Worm (Caenorhabditis elegans) whole organism, L4 larva: ENCODE measurements around the gene F54F12.1.

Experiments used
- D1046.2 ChIP-seq: fragments of 200-800 bp; sonication (Bioruptor generic); IDR thresholded peaks from 2 replicates; pipeline ENCODE4 v1.3.6; 2022; ENCODE audit warnings: missing genetic modification characterization, missing compliant biosample characterization
- F37D6.2 ChIP-seq: sonication (generic microtip); optimal IDR thresholded peaks from 2 replicates; lab custom pipeline; 2016; ENCODE audit warnings: mild to moderate bottlenecking, missing genetic modification characterization, missing compliant biosample characterization
- R02D3.7 ChIP-seq: fragments of 150-350 bp; sonication (generic microtip); optimal IDR thresholded peaks from 3 replicates; lab custom pipeline; 2014; ENCODE audit warnings: missing biosample characterization, missing genetic modification characterization
- T26A8.4 ChIP-seq: fragments of 200-800 bp; sonication (Bioruptor generic); IDR thresholded peaks from 2 replicates; pipeline ENCODE4 v1.3.6; 2022; ENCODE audit warnings: missing genetic modification characterization, missing compliant biosample characterization
- ZK546.5 ChIP-seq, 2 experiments: sonication (generic microtip); optimal IDR thresholded peaks; 2 replicates each; lab custom pipeline; 2017; ENCODE audit warnings: missing biosample characterization in 2 of 2, missing genetic modification characterization in 2 of 2
- aha-1 ChIP-seq: fragments of 150-350 bp; peaks from one replicate; lab custom pipeline; 2014; ENCODE audit warnings: missing biosample characterization, missing genetic modification characterization
- aly-2 ChIP-seq: sonication (generic microtip); optimal IDR thresholded peaks from 2 replicates; lab custom pipeline; 2018; ENCODE audit warnings: missing biosample characterization, missing genetic modification characterization
- ama-1 ChIP-seq: fragments of 150-350 bp; optimal IDR thresholded peaks from 2 replicates; lab custom pipeline; 2014; ENCODE audit warnings: inconsistent platforms, mixed read lengths
- daf-16 ChIP-seq, 3 experiments: sonication (generic microtip); optimal IDR thresholded peaks; 2 replicates each; lab custom pipeline; 2016 to 2017; ENCODE audit warnings: missing genetic modification characterization in 3 of 3, missing genetic modification reagents in 3 of 3, mild to moderate bottlenecking in 2 of 3, missing compliant biosample characterization in 2 of 3, missing biosample characterization in 1 of 3, moderate library complexity in 1 of 3
- daf-19 ChIP-seq: fragments of 200-800 bp; sonication (Bioruptor generic); conservative IDR thresholded peaks from 2 replicates; pipeline ENCODE4 v1.3.6; 2022; ENCODE audit warnings: missing genetic modification characterization, missing compliant biosample characterization
- dmd-6 ChIP-seq: fragments of 200-800 bp; sonication (Bioruptor generic); IDR thresholded peaks from 2 replicates; pipeline ENCODE4 v1.3.6; 2022; ENCODE audit warnings: missing genetic modification reagents, missing genetic modification characterization, missing compliant biosample characterization
- dmd-9 ChIP-seq: fragments of 200-800 bp; sonication (Bioruptor generic); IDR thresholded peaks from 2 replicates; pipeline ENCODE4 v1.3.6; 2022; ENCODE audit warnings: missing genetic modification reagents, missing genetic modification characterization, missing compliant biosample characterization
- dpl-1 ChIP-seq: fragments of 150-350 bp; optimal IDR thresholded peaks from 2 replicates; lab custom pipeline; 2014; ENCODE audit warnings: missing biosample characterization, missing genetic modification reagents, missing genetic modification characterization
- dve-1 ChIP-seq: sonication (generic microtip); optimal IDR thresholded peaks from 2 replicates; lab custom pipeline; 2017; ENCODE audit warnings: antibody characterized with exemption, mild to moderate bottlenecking, missing genetic modification characterization, missing compliant biosample characterization; ENCODE audit not compliant: insufficient read depth
- egl-27 ChIP-seq: sonication (generic microtip); optimal IDR thresholded peaks from 3 replicates; lab custom pipeline; 2017; ENCODE audit warnings: missing biosample characterization, missing genetic modification reagents, missing genetic modification characterization
- hif-1 ChIP-seq, 2 experiments: sonication (generic microtip); optimal IDR thresholded peaks; 2 replicates each; lab custom pipeline; 2016 to 2017; ENCODE audit warnings: missing compliant biosample characterization in 2 of 2, missing genetic modification characterization in 2 of 2, missing genetic modification reagents in 2 of 2, missing genotype in 2 of 2, mild to moderate bottlenecking in 1 of 2
- hlh-11 ChIP-seq: fragments of 200-800 bp; sonication (Bioruptor generic); optimal IDR thresholded peaks from 2 replicates; lab custom pipeline; 2018; ENCODE audit warnings: mild to moderate bottlenecking, missing genetic modification characterization, missing compliant biosample characterization
- lsy-2 ChIP-seq, 2 experiments: fragments of 150-350 bp in 1 of 2; sonication (generic microtip) in 1 of 2; optimal IDR thresholded peaks; 2 replicates each; lab custom pipeline; 2014 to 2017; ENCODE audit warnings: missing biosample characterization in 2 of 2, missing genetic modification characterization in 2 of 2
- madf-9 ChIP-seq: fragments of 200-800 bp; sonication (Bioruptor generic); conservative IDR thresholded peaks from 2 replicates; pipeline ENCODE4 v1.3.6; 2022; ENCODE audit warnings: missing genetic modification reagents, missing genetic modification characterization, missing compliant biosample characterization
- mep-1 ChIP-seq: fragments of 150-350 bp; sonication (generic microtip); optimal IDR thresholded peaks from 3 replicates; lab custom pipeline; 2014; ENCODE audit warnings: missing biosample characterization, missing genetic modification characterization
- mes-2 ChIP-seq: sonication (generic microtip); optimal IDR thresholded peaks from 2 replicates; lab custom pipeline; 2016; ENCODE audit warnings: missing genotype, mild to moderate bottlenecking, missing genetic modification characterization, missing compliant biosample characterization; ENCODE audit not compliant: poor library complexity, severe bottlenecking
- nhr-102 ChIP-seq: sonication (generic microtip); optimal IDR thresholded peaks from 2 replicates; lab custom pipeline; 2016; ENCODE audit warnings: mild to moderate bottlenecking, missing genetic modification characterization, moderate library complexity, missing compliant biosample characterization
- nhr-11 ChIP-seq: fragments of 150-350 bp; optimal IDR thresholded peaks from 2 replicates; lab custom pipeline; 2014; ENCODE audit warnings: missing biosample characterization, missing genetic modification characterization
- nhr-28 ChIP-seq: fragments of 150-350 bp; optimal IDR thresholded peaks from 2 replicates; lab custom pipeline; 2014; ENCODE audit warnings: missing biosample characterization, missing genetic modification characterization
- nhr-48 ChIP-seq: sonication (generic microtip); optimal IDR thresholded peaks from 2 replicates; lab custom pipeline; 2016; ENCODE audit warnings: mild to moderate bottlenecking, missing genetic modification characterization, missing compliant biosample characterization
- pha-4 ChIP-seq, 2 experiments: fragments of 150-350 bp in 1 of 2; fragments of 200-800 bp in 1 of 2; sonication (Bioruptor generic) in 1 of 2; IDR thresholded peaks in 1 of 2; optimal IDR thresholded peaks in 1 of 2; 2 replicates each; pipeline versions ENCODE4 v1.3.6 to Lab custom; 2014 to 2022; ENCODE audit warnings: missing genetic modification characterization in 2 of 2, missing genetic modification reagents in 2 of 2, missing biosample characterization in 1 of 2, missing compliant biosample characterization in 1 of 2
- pqm-1 ChIP-seq: sonication (generic microtip); optimal IDR thresholded peaks from 2 replicates; lab custom pipeline; 2017; ENCODE audit warnings: missing biosample characterization, missing genetic modification characterization
- saeg-2 ChIP-seq: fragments of 200-800 bp; sonication (Bioruptor generic); IDR thresholded peaks from 2 replicates; pipeline ENCODE4 v1.3.6; 2022; ENCODE audit warnings: missing genetic modification reagents, missing genetic modification characterization, missing compliant biosample characterization
- sdz-12 ChIP-seq: fragments of 200-800 bp; sonication (Bioruptor generic); optimal IDR thresholded peaks from 2 replicates; lab custom pipeline; 2018; ENCODE audit warnings: mild to moderate bottlenecking, missing genetic modification characterization, missing compliant biosample characterization
- skn-1 ChIP-seq: fragments of 150-350 bp; optimal IDR thresholded peaks from 2 replicates; lab custom pipeline; 2014; ENCODE audit warnings: missing biosample characterization, missing genetic modification characterization
- spr-1 ChIP-seq: sonication (generic microtip); optimal IDR thresholded peaks from 2 replicates; lab custom pipeline; 2016; ENCODE audit warnings: mild to moderate bottlenecking, missing genetic modification characterization, missing compliant biosample characterization
- tra-1 ChIP-seq: fragments of 200-800 bp; sonication (Bioruptor generic); IDR thresholded peaks from 2 replicates; pipeline ENCODE4 v1.3.6; 2022; ENCODE audit warnings: missing genetic modification reagents, missing genetic modification characterization, missing compliant biosample characterization
- unc-62 ChIP-seq, 3 experiments: fragments of 150-350 bp in 1 of 3; sonication (generic microtip); optimal IDR thresholded peaks in 2 of 3; peaks in 1 of 3; 1 replicate in 1 of 3; 2 replicates in 2 of 3; lab custom pipeline; 2014 to 2017; ENCODE audit warnings: missing biosample characterization in 3 of 3, missing genetic modification characterization in 3 of 3, missing genetic modification reagents in 3 of 3, missing genotype in 1 of 3
- vab-7 ChIP-seq: fragments of 200-800 bp; sonication (Bioruptor generic); IDR thresholded peaks from 2 replicates; pipeline ENCODE4 v1.3.6; 2022; ENCODE audit warnings: missing genetic modification reagents, missing genetic modification characterization, missing compliant biosample characterization
- zfp-2 ChIP-seq: sonication (generic microtip); optimal IDR thresholded peaks from 2 replicates; lab custom pipeline; 2016; ENCODE audit warnings: mild to moderate bottlenecking, missing genetic modification characterization, missing compliant biosample characterization
- zfp-3 ChIP-seq: fragments of 200-800 bp; sonication (Bioruptor generic); conservative IDR thresholded peaks from 2 replicates; pipeline ENCODE4 v1.3.6; 2022; ENCODE audit warnings: missing genetic modification reagents, missing genetic modification characterization, missing compliant biosample characterization
- zip-2 ChIP-seq: fragments of 150-350 bp; optimal IDR thresholded peaks from 2 replicates; lab custom pipeline; 2014; ENCODE audit warnings: missing biosample characterization, missing genetic modification characterization

F54F12.1 gene

ce11 chrIII:13067884-13068767 lies 12.9 kb upstream of the F54F12.1 start (continued):
- TF ChIP-seq pqm-1: no peak
- TF ChIP-seq mes-2 (tag; lab: Kevin White, UChicago): peak; percentile 77
- no peak for TF ChIP-seq skn-1 (tag; lab: Kevin White, UChicago)
- 0 out of 2 replicates have a peak, but pooled peaks have one; percentile 42 for TF ChIP-seq vab-7 (GFP tag; lab: Robert Waterston, UW)
- peak; percentile 86 for TF ChIP-seq nhr-11 (tag; lab: Kevin White, UChicago)
- TF ChIP-seq zip-2 (tag; lab: Kevin White, UChicago): no peak
- TF ChIP-seq hif-1 (tag; optimal IDR thresholded peaks at IDR 0.05; lab: Kevin White, UChicago): peak; percentile 32 to 81
- TF ChIP-seq spr-1 (tag; lab: Kevin White, UChicago): peak; percentile 71
- TF ChIP-seq mep-1 (tag; lab: Kevin White, UChicago): peak; percentile 95
- TF ChIP-seq dmd-9: no peak
- TF ChIP-seq pha-4 (GFP tag; IDR thresholded peaks at IDR 0.05; lab: Robert Waterston, UW): peak; percentile 81
- peak; percentile 45 for TF ChIP-seq pha-4 (tag; optimal IDR thresholded peaks at IDR 0.05; lab: Kevin White, UChicago)
- TF ChIP-seq unc-62 (GFP tag; optimal IDR thresholded peaks at IDR 0.05 in 1 of 2; lab: Kevin White, UChicago): peak in 1 of 2 experiments; percentile 99
- no peak for TF ChIP-seq unc-62 (tag; optimal IDR thresholded peaks at IDR 0.05; lab: Kevin White, UChicago)
- no peak for TF ChIP-seq aly-2 (tag; lab: Kevin White, UChicago)
- no peak for TF ChIP-seq zfp-2 (tag; lab: Kevin White, UChicago)
- TF ChIP-seq F37D6.2 (tag; lab: Kevin White, UChicago): peak; percentile 80
- no peak for TF ChIP-seq egl-27 (tag; lab: Kevin White, UChicago)
- TF ChIP-seq madf-9 (GFP tag; lab: Robert Waterston, UW): no peak
- TF ChIP-seq daf-19 (GFP tag; lab: Robert Waterston, UW): no peak
- TF ChIP-seq zfp-3 (GFP tag; lab: Robert Waterston, UW): no peak
- peak; percentile 38 for TF ChIP-seq sdz-12

- no peak for TF ChIP-seq ZK546.5 (tag; optimal IDR thresholded peaks at IDR 0.05; lab: Kevin White, UChicago)
- TF ChIP-seq F37D6.2 (tag; lab: Kevin White, UChicago): no peak
- no peak for TF ChIP-seq lsy-2 (tag; optimal IDR thresholded peaks at IDR 0.05; lab: Kevin White, UChicago)
- peak; percentile 49 for TF ChIP-seq dve-1
- peak; percentile 81; the same call in 1 of the 2 replicates for TF ChIP-seq tra-1
- peak; percentile 88 for TF ChIP-seq aha-1
- 0 out of 2 replicates have a peak, but pooled peaks have one; percentile 36 for TF ChIP-seq T26A8.4 (GFP tag; lab: Robert Waterston, UW)
- peak; percentile 92 for TF ChIP-seq dmd-6
- TF ChIP-seq zfp-3 (GFP tag; lab: Robert Waterston, UW): 0 out of 2 replicates have a peak, but pooled peaks have one; percentile 16
- TF ChIP-seq hlh-11 (tag; lab: Kevin White, UChicago): peak; percentile 15
- TF ChIP-seq nhr-48 (tag; lab: Kevin White, UChicago): peak; percentile 72
- 0 out of 2 replicates have a peak, but pooled peaks have one; percentile 7 for TF ChIP-seq pha-4 (GFP tag; IDR thresholded peaks at IDR 0.05; lab: Robert Waterston, UW)
- TF ChIP-seq pha-4 (tag; optimal IDR thresholded peaks at IDR 0.05; lab: Kevin White, UChicago): no peak
- no peak for TF ChIP-seq ama-1
- TF ChIP-seq nhr-11 (tag; lab: Kevin White, UChicago): no peak
- TF ChIP-seq saeg-2 (GFP tag; lab: Robert Waterston, UW): no peak
- TF ChIP-seq nhr-102 (tag; lab: Kevin White, UChicago): no peak
- TF ChIP-seq R02D3.7 (tag; lab: Kevin White, UChicago): no peak
- TF ChIP-seq dpl-1 (GFP tag; lab: Kevin White, UChicago): no peak
- no peak for TF ChIP-seq daf-16 (GFP tag; optimal IDR thresholded peaks at IDR 0.05; lab: Kevin White, UChicago)
- peak; percentile 6 for TF ChIP-seq daf-16 (tag; optimal IDR thresholded peaks at IDR 0.05; lab: Kevin White, UChicago)
- no peak for TF ChIP-seq D1046.2 (GFP tag; lab: Robert Waterston, UW)
- TF ChIP-seq mep-1 (tag; lab: Kevin White, UChicago): no peak
- no peak for TF ChIP-seq nhr-28 (tag; lab: Kevin White, UChicago)
These were observed 11.6 kb upstream of the F54F12.1 start for ce11 chrIII:13066828-13067227.
